Worm (Caenorhabditis elegans) whole organism, L2 larva: ENCODE data around the gene chk-1.

Experiments used
- ama-1 ChIP-seq: fragments of 150-350 bp; optimal IDR thresholded peaks from 2 replicates; lab custom pipeline; 2018; ENCODE audit warnings: inconsistent platforms
- ceh-82 ChIP-seq: fragments of 150-350 bp; optimal IDR thresholded peaks from 2 replicates; lab custom pipeline; 2014; ENCODE audit warnings: missing biosample characterization, missing genetic modification characterization
- nhr-21 ChIP-seq: fragments of 150-350 bp; optimal IDR thresholded peaks from 2 replicates; lab custom pipeline; 2014; ENCODE audit warnings: missing biosample characterization, missing genetic modification characterization
- snpc-4 ChIP-seq: fragments of 150-350 bp; optimal IDR thresholded peaks from 2 replicates; lab custom pipeline; 2014; ENCODE audit warnings: missing biosample characterization, missing genetic modification characterization
- unc-39 ChIP-seq: fragments of 150-350 bp; optimal IDR thresholded peaks from 2 replicates; lab custom pipeline; 2014; ENCODE audit warnings: missing biosample characterization, missing genetic modification characterization
- unc-62 ChIP-seq: fragments of 150-350 bp; optimal IDR thresholded peaks from 2 replicates; lab custom pipeline; 2014; ENCODE audit warnings: missing biosample characterization, missing genetic modification reagents, missing genetic modification characterization
- zag-1 ChIP-seq: fragments of 150-350 bp; optimal IDR thresholded peaks from 2 replicates; lab custom pipeline; 2014; ENCODE audit warnings: missing biosample characterization, missing genetic modification characterization

DNA sequence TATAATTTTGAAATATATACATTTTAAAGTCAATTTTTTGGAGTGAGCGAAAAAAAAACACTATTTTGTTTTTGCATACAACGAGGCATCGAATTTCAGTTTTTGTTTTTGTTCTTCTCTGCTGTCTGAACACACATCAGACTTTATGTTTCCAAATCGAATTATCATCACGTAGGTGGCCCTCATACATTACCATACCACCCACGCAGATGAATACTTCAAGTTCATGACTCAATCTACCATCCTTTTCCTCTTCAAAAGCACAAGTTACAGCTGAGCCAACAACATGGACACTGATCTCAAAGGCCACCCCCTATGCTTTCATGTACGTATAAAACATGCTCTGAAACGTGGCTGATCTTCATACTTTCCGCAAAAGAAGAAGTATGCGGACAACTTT lies 30.5 kb upstream of the chk-1 start, which contains the start of gene R08F11.7:
- TF ChIP-seq ama-1 = no peak
- TF ChIP-seq ceh-82 (tag; lab: Kevin White, UChicago) = no peak
- TF ChIP-seq snpc-4 (tag; lab: Kevin White, UChicago) = no peak
- TF ChIP-seq unc-62 (GFP tag; lab: Kevin White, UChicago) = no peak
- no peak for TF ChIP-seq nhr-21 (tag; lab: Kevin White, UChicago)
- no peak for TF ChIP-seq unc-39 (tag; lab: Kevin White, UChicago)
- no peak for TF ChIP-seq zag-1
